Fruit fly (Drosophila melanogaster): ENCODE measurements around the gene CCT2.

The CCT2 gene

DNA sequence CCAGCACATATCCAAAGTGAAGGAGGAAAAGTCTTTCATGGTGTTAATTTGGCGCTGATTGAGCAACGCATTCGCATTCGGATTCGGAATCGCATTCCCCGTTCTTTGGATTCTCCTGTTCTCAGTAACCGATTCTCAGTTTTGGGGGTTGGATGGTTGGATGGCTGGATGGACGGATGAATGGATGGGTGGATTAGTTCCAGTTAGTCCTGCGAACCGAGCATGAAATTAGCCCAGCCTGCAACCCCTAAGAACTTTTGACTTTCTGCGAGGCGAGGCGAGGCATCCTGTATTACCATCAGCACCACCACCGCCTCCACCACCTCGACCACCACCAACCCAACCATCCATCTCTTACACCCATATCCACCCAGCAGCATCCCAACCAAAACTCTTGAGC lies 40.9 kb downstream of the CCT2 start (continued):
- TF ChIP-seq pros (GFP tag; optimal IDR thresholded peaks at IDR 0.05) (peak; percentile 91), H2.0 (GFP tag; IDR thresholded peaks at IDR 0.05) (no peak), grau (tag; optimal IDR thresholded peaks at IDR 0.05) (no peak), Lhr (GFP tag; optimal IDR thresholded peaks at IDR 0.05) (no peak), gsb-n (tag; optimal IDR thresholded peaks at IDR 0.05) (peak; percentile 78), inv (GFP tag; IDR thresholded peaks at IDR 0.05; ENCODE audit: partially characterized antibody) (no peak), HmgD (GFP tag; optimal IDR thresholded peaks at IDR 0.05) (no peak), mam (GFP tag; optimal IDR thresholded peaks at IDR 0.05) (no peak), tio (GFP tag; optimal IDR thresholded peaks at IDR 0.05) (no peak), CG10654 (GFP tag; optimal IDR thresholded peaks at IDR 0.05) (no peak), cas (GFP tag; IDR thresholded peaks at IDR 0.05) (no peak), CG7839 (tag; optimal IDR thresholded peaks at IDR 0.05) (no peak), ken (GFP tag; IDR thresholded peaks at IDR 0.05) (no peak), CG11504 (tag; optimal IDR thresholded peaks at IDR 0.05) (no peak), peb (GFP tag; IDR thresholded peaks at IDR 0.05) (no peak), C15 (GFP tag; IDR thresholded peaks at IDR 0.05) (no peak), CG31365 (tag; optimal IDR thresholded peaks at IDR 0.05) (no peak), CG8478 (optimal IDR thresholded peaks at IDR 0.05) (no peak), CoRest (tag; optimal IDR thresholded peaks at IDR 0.05) (no peak), CG18764 (GFP tag; optimal IDR thresholded peaks at IDR 0.05) (no peak), ara (GFP tag; IDR thresholded peaks at IDR 0.05) (no peak), Med (GFP tag) (peak; percentile 14), D (optimal IDR thresholded peaks at IDR 0.05) (no peak), D (GFP tag; optimal IDR thresholded peaks at IDR 0.05) (no peak), CG13894 (tag; optimal IDR thresholded peaks at IDR 0.05) (no peak), Awh (GFP tag; IDR thresholded peaks at IDR 0.05) (no peak), CG32532 (GFP tag; IDR thresholded peaks at IDR 0.05) (no peak), CG10147 (GFP tag; optimal IDR thresholded peaks at IDR 0.05) (no peak), zf30C (GFP tag; optimal IDR thresholded peaks at IDR 0.05) (no peak), CG8281 (tag; optimal IDR thresholded peaks at IDR 0.05) (peak; percentile 85)

DNA sequence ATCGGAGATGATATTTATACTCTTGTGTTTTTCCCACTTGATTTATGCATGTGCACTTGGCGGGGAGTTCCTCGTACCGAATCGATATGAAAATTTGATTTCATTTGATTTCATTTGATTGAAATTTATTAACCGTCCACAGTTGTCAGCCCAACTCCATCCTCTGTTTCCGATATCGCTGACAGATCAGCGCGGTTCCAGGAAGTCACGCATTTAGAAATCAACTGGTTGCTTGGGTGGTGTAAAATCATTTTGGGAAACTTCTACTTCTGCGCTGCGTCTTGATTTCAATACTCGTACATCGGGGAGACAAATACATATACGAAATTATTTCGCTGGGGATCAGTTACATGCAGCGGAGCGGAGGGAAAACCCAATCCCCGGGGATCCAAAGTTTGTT lies 42.2 kb downstream of the CCT2 start:
- TF ChIP-seq CG7745 (tag; optimal IDR thresholded peaks at IDR 0.05) = no peak
- no peak for TF ChIP-seq bcd (GFP tag; optimal IDR thresholded peaks at IDR 0.05)
- no peak for TF ChIP-seq toy (GFP tag; IDR thresholded peaks at IDR 0.05)
- peak; percentile 2 for TF ChIP-seq cg (GFP tag; optimal IDR thresholded peaks at IDR 0.05)
- TF ChIP-seq Stat92E (GFP tag; optimal IDR thresholded peaks at IDR 0.05) = peak in 1 of 3 experiments; percentile 91
- no peak for TF ChIP-seq vnd (GFP tag; IDR thresholded peaks at IDR 0.05; ENCODE audit: partially characterized antibody)
- no peak for TF ChIP-seq CG30403 (GFP tag; optimal IDR thresholded peaks at IDR 0.05)
- TF ChIP-seq Hr51 (GFP tag; optimal IDR thresholded peaks at IDR 0.05) = no peak
- no peak for TF ChIP-seq CG3838 (GFP tag; optimal IDR thresholded peaks at IDR 0.05)
- TF ChIP-seq CG16813 (GFP tag; IDR thresholded peaks at IDR 0.05; ENCODE audit: partially characterized antibody) = no peak
- no peak for TF ChIP-seq CG9932 (GFP tag; IDR thresholded peaks at IDR 0.05)
- TF ChIP-seq lmd (GFP tag; IDR thresholded peaks at IDR 0.05) = no peak
